Fruit fly (Drosophila melanogaster): ENCODE measurements around the gene Nedd8.
A peak's percentile ranks its signal among the peaks of the same experiment; 100 is the strongest.

Gene Nedd8

dm6 chr2L:18987078-18987895, 35.6 kb upstream of the Nedd8 start, which contains the start of the genes Swip-1 and EMC5 (continued):
- TF ChIP-seq mam (GFP tag; optimal IDR thresholded peaks at IDR 0.05) (peak; percentile 35), HHEX (GFP tag; optimal IDR thresholded peaks at IDR 0.05) (peak; percentile 35), knrl (GFP tag; IDR thresholded peaks at IDR 0.05; ENCODE audit: partially characterized antibody) (peak; percentile 44; the same call in 1 of the 3 replicates), tgo (GFP tag; IDR thresholded peaks at IDR 0.05) (peak; percentile 62), wdn (GFP tag; IDR thresholded peaks at IDR 0.05) (no peak), H2.0 (GFP tag; IDR thresholded peaks at IDR 0.05) (no peak; the same call in 1 of the 2 replicates), Xrp1 (GFP tag; IDR thresholded peaks at IDR 0.05) (peak; percentile 57), ash1 (GFP tag; optimal IDR thresholded peaks at IDR 0.05) (no peak), amos (GFP tag; IDR thresholded peaks at IDR 0.05; ENCODE audit: partially characterized antibody) (peak; percentile 62), CG11723 (GFP tag; optimal IDR thresholded peaks at IDR 0.05) (peak; percentile 28), Vsx1 (GFP tag; optimal IDR thresholded peaks at IDR 0.05) (peak; percentile 45), CG8388 (GFP tag; optimal IDR thresholded peaks at IDR 0.05) (peak; percentile 62), CG10209 (GFP tag; optimal IDR thresholded peaks at IDR 0.05) (peak; percentile 63), ci (GFP tag; IDR thresholded peaks at IDR 0.05) (peak; percentile 73; the same call in 2 of the 3 replicates), onecut (GFP tag; IDR thresholded peaks at IDR 0.05) (no peak), Antp (GFP tag; optimal IDR thresholded peaks at IDR 0.05) (no peak), CG11456 (GFP tag; IDR thresholded peaks at IDR 0.05) (peak; percentile 80), cas (GFP tag; IDR thresholded peaks at IDR 0.05) (0 out of 2 replicates have a peak, but pooled peaks have one; percentile 5), sd (tag; optimal IDR thresholded peaks at IDR 0.05) (peak; percentile 60), lab (GFP tag; optimal IDR thresholded peaks at IDR 0.05) (peak; percentile 20), CG3995 (GFP tag; optimal IDR thresholded peaks at IDR 0.05) (peak; percentile 6), NfI (GFP tag; optimal IDR thresholded peaks at IDR 0.05) (peak; percentile 2), Chrac-16 (GFP tag; optimal IDR thresholded peaks at IDR 0.05) (peak; percentile 46), klu (GFP tag; IDR thresholded peaks at IDR 0.05) (peak; percentile 49; the same call in 1 of the 2 replicates), CG12104 (GFP tag; optimal IDR thresholded peaks at IDR 0.05) (peak; percentile 71), inv (GFP tag; IDR thresholded peaks at IDR 0.05; ENCODE audit: partially characterized antibody) (peak; percentile 35; the same call in 1 of the 2 replicates), CG2120 (GFP tag; optimal IDR thresholded peaks at IDR 0.05) (peak; percentile 54), Ets65A (GFP tag) (peak; percentile 87), Taf1 (GFP tag; IDR thresholded peaks at IDR 0.05) (0 out of 2 replicates have a peak, but pooled peaks have one; percentile 5), Nf-YC (tag; optimal IDR thresholded peaks at IDR 0.05) (peak; percentile 78), tin (GFP tag; optimal IDR thresholded peaks at IDR 0.05) (peak; percentile 56), CG13775 (GFP tag; optimal IDR thresholded peaks at IDR 0.05) (peak; percentile 76), exex (tag; optimal IDR thresholded peaks at IDR 0.05) (peak; percentile 24), Elba2 (GFP tag; optimal IDR thresholded peaks at IDR 0.05) (peak; percentile 88), zen (tag; optimal IDR thresholded peaks at IDR 0.05) (peak; percentile 34), sob (GFP tag; IDR thresholded peaks at IDR 0.05) (peak; percentile 71), Fer3 (tag; optimal IDR thresholded peaks at IDR 0.05) (peak; percentile 44), chm (GFP tag; IDR thresholded peaks at IDR 0.05) (peak; percentile 87), psq (GFP tag; optimal IDR thresholded peaks at IDR 0.05) (no peak), CG18262 (tag; optimal IDR thresholded peaks at IDR 0.05) (peak; percentile 78), stwl (tag; optimal IDR thresholded peaks at IDR 0.05) (peak; percentile 27), H15 (GFP tag; IDR thresholded peaks at IDR 0.05) (no peak), ato (GFP tag; IDR thresholded peaks at IDR 0.05; ENCODE audit: partially characterized antibody) (peak; percentile 55; the same call in 1 of the 2 replicates), CG13894 (tag; optimal IDR thresholded peaks at IDR 0.05) (peak; percentile 29), HLH4C (GFP tag; IDR thresholded peaks at IDR 0.05; ENCODE audit: partially characterized antibody) (peak; percentile 53; the same call in 1 of the 3 replicates), zfh1 (GFP tag; IDR thresholded peaks at IDR 0.05) (peak; percentile 60), CG4360 (GFP tag; IDR thresholded peaks at IDR 0.05) (0 out of 2 replicates have a peak, but pooled peaks have one; percentile 17), CG17829 (tag; optimal IDR thresholded peaks at IDR 0.05) (peak; percentile 77)

Measured in whole organism, embryonic.